Fruit fly (Drosophila melanogaster) whole organism, embryonic: ENCODE data around the gene CG14277.
A peak's percentile ranks its signal among the peaks of the same experiment; 100 is the strongest.

Source experiments
- CG13287 ChIP-seq: fragments of 200-800 bp; sonication (Bioruptor generic); IDR thresholded peaks from 2 replicates; pipeline ENCODE4 v1.3.6; 2022; ENCODE audit warnings: missing biosample characterization, missing genetic modification characterization; ENCODE audit not compliant: partially characterized antibody
- CG17186 ChIP-seq: fragments of 200-800 bp; sonication (Bioruptor generic); optimal IDR thresholded peaks from 3 replicates; lab custom pipeline; 2017; ENCODE audit warnings: missing biosample characterization, missing genetic modification reagents, missing genetic modification characterization
- CG8478 ChIP-seq: fragments of >200 bp; optimal IDR thresholded peaks from 2 replicates; lab custom pipeline; 2018
- Ets65A ChIP-seq: fragments of 200-800 bp; sonication (Bioruptor generic); peaks from one replicate; lab custom pipeline; 2016; ENCODE audit warnings: missing biosample characterization, missing genetic modification characterization
- H15 ChIP-seq: fragments of 200-800 bp; sonication (Bioruptor generic); IDR thresholded peaks from 3 replicates; pipeline ENCODE4 v1.3.6; 2022; ENCODE audit warnings: missing biosample characterization, missing genetic modification characterization
- Hey ChIP-seq: fragments of 200-800 bp; sonication (Bioruptor generic); optimal IDR thresholded peaks from 3 replicates; lab custom pipeline; 2018; ENCODE audit warnings: missing biosample characterization, mild to moderate bottlenecking, missing genetic modification characterization
- Hmr ChIP-seq: fragments of 200-800 bp; sonication (Bioruptor generic); optimal IDR thresholded peaks from 3 replicates; lab custom pipeline; 2017; ENCODE audit warnings: mild to moderate bottlenecking, missing biosample characterization, missing genetic modification reagents, missing genetic modification characterization
- Lpt ChIP-seq: fragments of >200 bp; optimal IDR thresholded peaks from 2 replicates; lab custom pipeline; 2018; ENCODE audit warnings: missing biosample characterization, missing genetic modification characterization
- br ChIP-seq: fragments of >200 bp; optimal IDR thresholded peaks from 2 replicates; lab custom pipeline; 2017
- pita ChIP-seq: fragments of 200-800 bp; sonication (Bioruptor generic); optimal IDR thresholded peaks from 2 replicates; lab custom pipeline; 2017; ENCODE audit warnings: missing biosample characterization, mild to moderate bottlenecking, missing genetic modification characterization
- wor ChIP-seq: fragments of 200-800 bp; sonication (Bioruptor generic); IDR thresholded peaks from 2 replicates; pipeline ENCODE4 v1.3.6; 2022; ENCODE audit warnings: missing biosample characterization, missing genetic modification characterization
- zen2 ChIP-seq: fragments of 200-800 bp; sonication (Bioruptor generic); IDR thresholded peaks from 3 replicates; pipeline ENCODE4 v1.3.6; 2022; ENCODE audit warnings: missing biosample characterization, missing genetic modification characterization; ENCODE audit not compliant: partially characterized antibody

DNA sequence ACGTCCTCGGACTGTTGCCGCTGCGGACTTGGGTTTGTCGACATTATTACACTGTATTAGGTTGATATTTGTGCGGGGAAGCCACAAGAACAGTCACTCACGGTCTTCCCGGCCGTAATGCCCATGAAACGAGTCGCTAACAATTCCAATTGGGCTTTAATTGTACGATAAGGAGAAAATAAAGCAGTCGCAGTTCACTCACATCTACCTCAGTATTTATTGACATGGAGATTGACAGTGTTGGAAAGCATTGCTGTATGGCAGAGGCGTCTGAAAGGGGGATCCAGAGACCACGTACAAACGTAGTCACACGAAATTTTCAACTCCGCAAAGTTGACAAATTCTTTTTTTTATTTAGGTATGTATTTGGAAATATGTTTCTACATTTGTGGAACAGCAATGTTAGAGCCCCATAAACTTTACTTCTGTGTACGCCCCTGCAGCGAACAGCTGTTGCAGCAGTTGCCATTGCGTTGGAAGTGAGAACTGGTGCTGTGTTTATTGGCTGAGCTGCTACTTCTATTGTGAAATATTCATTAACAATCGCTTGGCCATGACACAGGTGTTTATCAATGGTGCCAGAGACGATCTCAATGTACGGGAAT lies 29.5 kb upstream of the CG14277 start, which contains the start of the genes CG8372 and CG8360:
- peak; percentile 95 for TF ChIP-seq CG17186 (GFP tag; lab: Kevin White, UChicago)
- no peak for TF ChIP-seq br (lab: Kevin White, UChicago)
- TF ChIP-seq Ets65A (GFP tag; lab: Kevin White, UChicago), result peak; percentile 100
- peak; percentile 75 for TF ChIP-seq CG13287 (GFP tag; lab: Robert Waterston, UW)
- TF ChIP-seq Hey (tag; lab: Kevin White, UChicago), result peak; percentile 93
- TF ChIP-seq Lpt (GFP tag; lab: Kevin White, UChicago), result no peak
- no peak for TF ChIP-seq zen2 (GFP tag; lab: Robert Waterston, UW)
- TF ChIP-seq CG8478 (lab: Kevin White, UChicago), result no peak
- TF ChIP-seq H15 (GFP tag; lab: Robert Waterston, UW), result peak; percentile 99
- TF ChIP-seq Hmr (GFP tag; lab: Kevin White, UChicago), result peak; percentile 99
- no peak for TF ChIP-seq pita (GFP tag; lab: Kevin White, UChicago)
- peak; percentile 96 for TF ChIP-seq wor (GFP tag; lab: Robert Waterston, UW)
